Fruit fly (Drosophila melanogaster): ENCODE measurements around the gene CG1695.

Gene CG1695

DNA sequence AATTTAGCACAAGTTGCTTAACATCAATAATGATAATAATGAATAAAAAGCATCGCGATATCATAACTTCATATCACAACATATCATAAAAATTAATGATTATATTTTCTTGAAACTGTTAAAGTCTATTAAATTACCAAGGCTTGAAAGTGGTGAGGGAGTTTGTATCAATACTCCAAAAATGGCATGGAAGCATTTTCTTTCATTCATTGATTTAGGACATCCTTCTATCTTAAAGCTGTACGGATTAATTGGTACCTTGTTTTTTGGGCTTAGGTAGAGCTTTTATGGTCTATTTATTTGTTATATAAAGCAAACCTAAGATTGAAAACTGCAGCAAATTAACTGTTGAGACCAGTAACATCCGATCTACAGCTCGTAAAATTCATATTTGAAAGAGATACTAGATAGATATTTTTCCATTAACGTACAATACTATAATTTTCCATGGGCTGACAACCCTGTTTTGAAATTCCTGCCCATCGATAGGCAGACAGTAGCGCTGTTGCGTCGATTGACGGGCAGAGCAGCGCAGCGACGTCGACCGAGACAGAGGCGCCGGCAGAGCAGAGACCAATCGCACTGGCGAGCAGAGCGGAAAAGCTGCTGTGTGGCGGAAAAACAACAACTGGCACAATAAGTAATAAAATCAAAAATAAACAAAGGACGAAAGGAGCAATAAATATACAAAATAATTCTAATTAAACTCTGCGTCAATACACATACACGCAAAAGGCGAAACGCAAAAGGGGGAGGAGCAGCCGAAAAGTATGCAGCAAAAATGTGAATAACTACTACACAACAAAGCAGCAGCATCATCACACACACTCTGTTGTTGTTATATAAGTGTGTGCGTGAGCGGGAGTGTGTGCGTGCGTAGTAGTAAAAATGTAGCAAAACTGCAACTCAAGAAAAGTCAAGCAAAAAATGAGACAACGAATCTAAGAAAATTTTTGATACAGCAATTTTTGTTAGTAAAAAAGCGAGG is at the start of gene CG1695:
Gene CG1695 (plus strand): TSS at position 606 of the 988 bp plus-strand sequence.
- TF ChIP-seq kah (GFP tag; optimal IDR thresholded peaks at IDR 0.05) (no peak), CG14441 (GFP tag; IDR thresholded peaks at IDR 0.05) (no peak), CG17612 (GFP tag; IDR thresholded peaks at IDR 0.05) (no peak), lbe (GFP tag; optimal IDR thresholded peaks at IDR 0.05) (no peak), CG14667 (GFP tag; IDR thresholded peaks at IDR 0.05) (no peak), CG16863 (GFP tag; optimal IDR thresholded peaks at IDR 0.05) (no peak), Fer2 (tag; optimal IDR thresholded peaks at IDR 0.05) (no peak), C15 (GFP tag; IDR thresholded peaks at IDR 0.05) (no peak), CG10267 (tag; optimal IDR thresholded peaks at IDR 0.05) (no peak), cg (GFP tag; optimal IDR thresholded peaks at IDR 0.05) (peak; percentile 74), Hr51 (GFP tag; optimal IDR thresholded peaks at IDR 0.05) (peak in 1 of 2 experiments; percentile 39), Xrp1 (GFP tag; IDR thresholded peaks at IDR 0.05) (no peak), CG42726 (GFP tag; IDR thresholded peaks at IDR 0.05; ENCODE audit: partially characterized antibody) (no peak), Rfx (GFP tag; IDR thresholded peaks at IDR 0.05) (peak; percentile 31; the same call in 1 of the 2 replicates), CG4617 (GFP tag; optimal IDR thresholded peaks at IDR 0.05; ENCODE audit: borderline replicate concordance) (no peak), CG10462 (GFP tag; optimal IDR thresholded peaks at IDR 0.05) (no peak), ap (GFP tag; IDR thresholded peaks at IDR 0.05) (no peak), CG10543 (GFP tag; optimal IDR thresholded peaks at IDR 0.05) (no peak), CG1024 (GFP tag; IDR thresholded peaks at IDR 0.05) (no peak), Six4 (GFP tag; optimal IDR thresholded peaks at IDR 0.05) (no peak), CG13287 (GFP tag; IDR thresholded peaks at IDR 0.05; ENCODE audit: partially characterized antibody) (peak; percentile 57), CG2116 (GFP tag; optimal IDR thresholded peaks at IDR 0.05) (peak; percentile 29), CG12769 (tag; optimal IDR thresholded peaks at IDR 0.05) (no peak), CG1832 (GFP tag; optimal IDR thresholded peaks at IDR 0.05) (no peak), CG12155 (GFP tag; optimal IDR thresholded peaks at IDR 0.05) (no peak), CG31388 (GFP tag; optimal IDR thresholded peaks at IDR 0.05) (no peak), CG9215 (GFP tag; IDR thresholded peaks at IDR 0.05) (no peak), az2 (GFP tag; optimal IDR thresholded peaks at IDR 0.05) (no peak), ftz-f1 (GFP tag; optimal IDR thresholded peaks at IDR 0.05) (no peak), CG2875 (GFP tag; optimal IDR thresholded peaks at IDR 0.05) (no peak), CG13424 (tag; optimal IDR thresholded peaks at IDR 0.05) (peak; percentile 36), CG12942 (GFP tag; optimal IDR thresholded peaks at IDR 0.05) (no peak), CG12744 (GFP tag; optimal IDR thresholded peaks at IDR 0.05) (no peak), CG6791 (GFP tag; IDR thresholded peaks at IDR 0.05; ENCODE audit: partially characterized antibody) (no peak), tna (GFP tag; IDR thresholded peaks at IDR 0.05; ENCODE audit: partially characterized antibody) (no peak), Deaf1 (tag; optimal IDR thresholded peaks at IDR 0.05) (no peak), amos (GFP tag; IDR thresholded peaks at IDR 0.05; ENCODE audit: partially characterized antibody) (0 out of 2 replicates have a peak, but pooled peaks have one; percentile 29), abd-A (tag; optimal IDR thresholded peaks at IDR 0.05) (no peak), ttk (GFP tag; IDR thresholded peaks at IDR 0.05) (no peak), CG4360 (GFP tag; IDR thresholded peaks at IDR 0.05) (no peak), D (optimal IDR thresholded peaks at IDR 0.05) (no peak), D (GFP tag; optimal IDR thresholded peaks at IDR 0.05) (no peak), slou (GFP tag; optimal IDR thresholded peaks at IDR 0.05) (no peak), chif (GFP tag; optimal IDR thresholded peaks at IDR 0.05) (peak in 1 of 2 experiments; percentile 6), vvl (GFP tag; IDR thresholded peaks at IDR 0.05) (no peak; the same call in 1 of the 2 replicates), repo (GFP tag; optimal IDR thresholded peaks at IDR 0.05) (no peak), mirr (GFP tag; optimal IDR thresholded peaks at IDR 0.05) (no peak), Oli (tag; optimal IDR thresholded peaks at IDR 0.05) (peak; percentile 27)

Measured in whole organism, embryonic.